Worm (Caenorhabditis elegans) whole organism, young adult: Measurements from ENCODE around the gene srt-56.

Experiments
- F37B4.10 ChIP-seq: fragments of 200-800 bp; sonication (Bioruptor generic); IDR thresholded peaks from 2 replicates; pipeline ENCODE4 v1.3.6; 2022; ENCODE audit warnings: missing genetic modification characterization, missing compliant biosample characterization
- F57A8.1 ChIP-seq: fragments of 200-800 bp; sonication (Bioruptor generic); optimal IDR thresholded peaks from 2 replicates; lab custom pipeline; 2018; ENCODE audit warnings: mild to moderate bottlenecking, missing genetic modification characterization, moderate library complexity, missing compliant biosample characterization
- T07F8.4 ChIP-seq: sonication (generic microtip); optimal IDR thresholded peaks from 2 replicates; lab custom pipeline; 2016; ENCODE audit warnings: mild to moderate bottlenecking, missing genetic modification characterization, moderate library complexity, missing compliant biosample characterization
- Y53F4B.3 ChIP-seq: fragments of 200-800 bp; sonication (Bioruptor generic); IDR thresholded peaks from 2 replicates; pipeline ENCODE4 v1.3.6; 2022; ENCODE audit warnings: missing genetic modification reagents, missing genetic modification characterization, missing compliant biosample characterization
- Y53G8AR.9 ChIP-seq: fragments of 200-800 bp; sonication (Bioruptor generic); conservative IDR thresholded peaks from 2 replicates; pipeline ENCODE4 v1.3.6; 2022; ENCODE audit warnings: missing genetic modification reagents, missing genetic modification characterization, missing compliant biosample characterization
- Y56A3A.18 ChIP-seq: fragments of 200-800 bp; sonication (Bioruptor generic); IDR thresholded peaks from 2 replicates; pipeline ENCODE4 v1.3.6; 2022; ENCODE audit warnings: missing genetic modification reagents, missing genetic modification characterization, missing compliant biosample characterization
- ama-1 ChIP-seq, 3 experiments: fragments of 150-350 bp in 1 of 3; sonication (generic microtip) in 2 of 3; optimal IDR thresholded peaks; 2 replicates each; lab custom pipeline; 2014 to 2018; ENCODE audit warnings: missing biosample characterization in 2 of 3, missing genetic modification characterization in 2 of 3, missing genetic modification reagents in 2 of 3
- aptf-2 ChIP-seq: fragments of 200-800 bp; sonication (Bioruptor generic); conservative IDR thresholded peaks from 2 replicates; pipeline ENCODE4 v1.3.6; 2022; ENCODE audit warnings: missing genetic modification reagents, missing genetic modification characterization, missing compliant biosample characterization
- bed-1 ChIP-seq: fragments of 200-800 bp; sonication (Bioruptor generic); IDR thresholded peaks from 2 replicates; pipeline ENCODE4 v1.3.6; 2022; ENCODE audit warnings: missing genetic modification reagents, missing genetic modification characterization, missing compliant biosample characterization
- bed-2 ChIP-seq: fragments of 200-800 bp; sonication (Bioruptor generic); IDR thresholded peaks from 2 replicates; pipeline ENCODE4 v1.3.6; 2022; ENCODE audit warnings: missing genetic modification reagents, missing genetic modification characterization, missing compliant biosample characterization
- ccch-3 ChIP-seq: fragments of 200-800 bp; sonication (Bioruptor generic); optimal IDR thresholded peaks from 2 replicates; lab custom pipeline; 2018; ENCODE audit warnings: mild to moderate bottlenecking, missing genetic modification characterization, missing compliant biosample characterization
- ceh-79 ChIP-seq: sonication (generic microtip); optimal IDR thresholded peaks from 2 replicates; lab custom pipeline; 2017; ENCODE audit warnings: mild to moderate bottlenecking, missing genetic modification characterization, missing compliant biosample characterization
- die-1 ChIP-seq: sonication (generic microtip); optimal IDR thresholded peaks from 2 replicates; lab custom pipeline; 2016; ENCODE audit warnings: missing genotype, mild to moderate bottlenecking, missing genetic modification characterization, missing compliant biosample characterization
- dpff-1 ChIP-seq: sonication (generic microtip); optimal IDR thresholded peaks from 2 replicates; lab custom pipeline; 2017; ENCODE audit warnings: mild to moderate bottlenecking, missing genetic modification characterization, missing compliant biosample characterization
- egl-44 ChIP-seq: fragments of 200-800 bp; sonication (Bioruptor generic); IDR thresholded peaks from 2 replicates; pipeline ENCODE4 v1.3.6; 2022; ENCODE audit warnings: missing genetic modification reagents, missing genetic modification characterization, missing compliant biosample characterization
- ekl-4 ChIP-seq: fragments of 200-800 bp; sonication (Bioruptor generic); IDR thresholded peaks from 2 replicates; pipeline ENCODE4 v1.3.6; 2022; ENCODE audit warnings: missing genetic modification reagents, missing genetic modification characterization, missing compliant biosample characterization
- hlh-26 ChIP-seq: fragments of 200-800 bp; sonication (Bioruptor generic); conservative IDR thresholded peaks from 2 replicates; pipeline ENCODE4 v1.3.6; 2022; ENCODE audit warnings: missing genetic modification reagents, missing genetic modification characterization, missing compliant biosample characterization
- lag-1 ChIP-seq: fragments of 200-800 bp; sonication (Bioruptor generic); IDR thresholded peaks from 2 replicates; pipeline ENCODE4 v1.3.6; 2022; ENCODE audit warnings: missing genetic modification reagents, missing genetic modification characterization, missing compliant biosample characterization
- lin-26 ChIP-seq: fragments of 200-800 bp; sonication (Bioruptor generic); IDR thresholded peaks from 2 replicates; pipeline ENCODE4 v1.3.6; 2022; ENCODE audit warnings: missing genetic modification reagents, missing genetic modification characterization, missing compliant biosample characterization
- lin-35 ChIP-seq, 3 experiments: fragments of 150-350 bp in 2 of 3; sonication (generic microtip) in 1 of 3; optimal IDR thresholded peaks; 2 replicates each; lab custom pipeline; 2014 to 2018; ENCODE audit warnings: missing biosample characterization in 3 of 3, missing genetic modification characterization in 3 of 3, missing genetic modification reagents in 3 of 3
- lir-1 ChIP-seq: fragments of 200-800 bp; sonication (Bioruptor generic); conservative IDR thresholded peaks from 2 replicates; pipeline ENCODE4 v1.3.6; 2022; ENCODE audit warnings: missing genetic modification reagents, missing genetic modification characterization, missing compliant biosample characterization
- madf-10 ChIP-seq: sonication (generic microtip); optimal IDR thresholded peaks from 2 replicates; lab custom pipeline; 2016; ENCODE audit warnings: mild to moderate bottlenecking, missing genetic modification characterization, missing compliant biosample characterization
- madf-3 ChIP-seq: fragments of 200-800 bp; sonication (Bioruptor generic); IDR thresholded peaks from 2 replicates; pipeline ENCODE4 v1.3.6; 2022; ENCODE audit warnings: missing genetic modification reagents, missing genetic modification characterization, missing compliant biosample characterization
- mel-28 ChIP-seq: sonication (generic microtip); optimal IDR thresholded peaks from 2 replicates; lab custom pipeline; 2016; ENCODE audit warnings: borderline replicate concordance, mild to moderate bottlenecking, missing genetic modification characterization, missing compliant biosample characterization
- nhr-179 ChIP-seq: sonication (generic microtip); optimal IDR thresholded peaks from 2 replicates; lab custom pipeline; 2016; ENCODE audit warnings: mild to moderate bottlenecking, missing genetic modification characterization, missing compliant biosample characterization
- nhr-27 ChIP-seq: fragments of 200-800 bp; sonication (Bioruptor generic); optimal IDR thresholded peaks from 2 replicates; lab custom pipeline; 2018; ENCODE audit warnings: mild to moderate bottlenecking, missing genetic modification characterization, moderate library complexity, missing compliant biosample characterization
- nhr-80 ChIP-seq: sonication (generic microtip); optimal IDR thresholded peaks from 2 replicates; lab custom pipeline; 2016; ENCODE audit warnings: missing genetic modification characterization, missing compliant biosample characterization
- pbrm-1 ChIP-seq: fragments of 200-800 bp; sonication (Bioruptor generic); IDR thresholded peaks from 2 replicates; pipeline ENCODE4 v1.3.6; 2022; ENCODE audit warnings: missing genetic modification reagents, missing genetic modification characterization, missing compliant biosample characterization
- rec-8 ChIP-seq, 2 experiments: sonication (generic microtip); optimal IDR thresholded peaks; 2 replicates each; lab custom pipeline; 2016; ENCODE audit warnings: mild to moderate bottlenecking in 2 of 2, missing genetic modification characterization in 2 of 2, missing genetic modification reagents in 2 of 2, missing genotype in 2 of 2, missing biosample characterization in 1 of 2, missing compliant biosample characterization in 1 of 2, moderate library complexity in 1 of 2
- repo-1 ChIP-seq: sonication (generic microtip); optimal IDR thresholded peaks from 2 replicates; lab custom pipeline; 2017; ENCODE audit warnings: mild to moderate bottlenecking, missing genetic modification characterization, missing compliant biosample characterization
- rpc-1 ChIP-seq, 2 experiments: fragments of 150-350 bp in 1 of 2; sonication (generic microtip) in 1 of 2; optimal IDR thresholded peaks; 2 replicates each; lab custom pipeline; 2014 to 2018; ENCODE audit warnings: missing biosample characterization in 1 of 2, missing genetic modification characterization in 1 of 2, missing genetic modification reagents in 1 of 2, missing genotype in 1 of 2
- sea-2 ChIP-seq: fragments of 200-800 bp; sonication (Bioruptor generic); IDR thresholded peaks from 2 replicates; pipeline ENCODE4 v1.3.6; 2022; ENCODE audit warnings: missing genetic modification characterization, missing compliant biosample characterization
- snpc-1.3 ChIP-seq: sonication (generic microtip); optimal IDR thresholded peaks from 2 replicates; lab custom pipeline; 2017; ENCODE audit warnings: missing genetic modification characterization, mild to moderate bottlenecking, missing compliant biosample characterization, antibody characterized with exemption, moderate library complexity, missing genotype, missing genetic modification reagents; ENCODE audit not compliant: insufficient read depth
- snpc-4 ChIP-seq, 5 experiments: fragments of 150-350 bp in 1 of 5; sonication (generic microtip) in 4 of 5; optimal IDR thresholded peaks; 2 replicates each; lab custom pipeline; 2014 to 2018; ENCODE audit warnings: missing genetic modification characterization in 5 of 5, missing biosample characterization in 3 of 5, antibody characterized with exemption in 2 of 5, mild to moderate bottlenecking in 2 of 5, missing compliant biosample characterization in 2 of 5, missing genotype in 2 of 5, moderate library complexity in 2 of 5, missing genetic modification reagents in 1 of 5
- tbp1 ChIP-seq: fragments of 200-800 bp; sonication (Bioruptor generic); optimal IDR thresholded peaks from 2 replicates; lab custom pipeline; 2018; ENCODE audit warnings: mild to moderate bottlenecking, missing genetic modification characterization, missing compliant biosample characterization
- tlf-1 ChIP-seq: fragments of 200-800 bp; sonication (Bioruptor generic); optimal IDR thresholded peaks from 2 replicates; lab custom pipeline; 2018; ENCODE audit warnings: mild to moderate bottlenecking, missing genetic modification characterization, missing compliant biosample characterization
- xnd-1 ChIP-seq: sonication (generic microtip); optimal IDR thresholded peaks from 2 replicates; lab custom pipeline; 2016; ENCODE audit warnings: missing genotype, missing genetic modification reagents, missing genetic modification characterization, missing compliant biosample characterization
- zfh-2 ChIP-seq: fragments of 200-800 bp; sonication (Bioruptor generic); conservative IDR thresholded peaks from 2 replicates; pipeline ENCODE4 v1.3.6; 2022; ENCODE audit warnings: missing genetic modification reagents, missing genetic modification characterization, missing compliant biosample characterization
- ztf-18 ChIP-seq: sonication (generic microtip); optimal IDR thresholded peaks from 2 replicates; lab custom pipeline; 2016; ENCODE audit warnings: missing genotype, mild to moderate bottlenecking, missing genetic modification characterization, missing compliant biosample characterization
- ztf-6 ChIP-seq: fragments of 200-800 bp; sonication (Bioruptor generic); IDR thresholded peaks from 2 replicates; pipeline ENCODE4 v1.3.6; 2022; ENCODE audit warnings: missing genetic modification reagents, missing genetic modification characterization, missing compliant biosample characterization

Gene srt-56

DNA sequence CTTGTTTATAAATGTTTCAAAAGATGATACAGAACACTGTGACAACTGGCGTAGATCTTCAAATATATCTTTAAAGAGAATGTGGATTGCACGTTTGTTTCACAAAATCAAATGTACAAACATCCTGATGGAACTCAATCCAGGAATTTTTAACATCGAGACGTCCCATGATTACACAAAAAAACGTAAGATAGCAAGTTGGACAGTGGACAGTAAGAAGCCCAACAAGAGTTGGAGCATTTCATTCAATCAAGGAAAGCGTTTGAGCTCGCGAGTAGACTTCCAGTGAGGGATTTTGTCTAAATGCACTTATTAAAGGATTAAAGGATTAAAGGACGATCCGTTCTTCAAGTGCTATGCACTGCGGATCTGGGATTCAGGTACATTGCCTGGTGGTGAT lies 37.6 kb upstream of the srt-56 start, which contains the start of gene C36C5.12:
Gene C36C5.12, minus strand, starts transcription at position 101 of the 400 bp plus-strand sequence.
- TF ChIP-seq nhr-27 (tag; lab: Kevin White, UChicago) (no peak), ceh-79 (tag; lab: Kevin White, UChicago) (no peak), xnd-1 (tag; lab: Kevin White, UChicago) (no peak), ccch-3 (GFP tag; lab: Kevin White, UChicago) (no peak), aptf-2 (GFP tag; lab: Robert Waterston, UW) (no peak), bed-2 (no peak), nhr-179 (tag; lab: Kevin White, UChicago) (no peak), Y53G8AR.9 (GFP tag; lab: Robert Waterston, UW) (no peak), bed-1 (GFP tag; lab: Robert Waterston, UW) (no peak), rpc-1 (optimal IDR thresholded peaks at IDR 0.05; lab: Kevin White, UChicago) (no peak), rpc-1 (tag; optimal IDR thresholded peaks at IDR 0.05; lab: Kevin White, UChicago) (no peak), rec-8 (tag; optimal IDR thresholded peaks at IDR 0.05; lab: Kevin White, UChicago) (no peak), tbp1 (GFP tag; lab: Kevin White, UChicago) (no peak), lag-1 (GFP tag; lab: Robert Waterston, UW) (no peak), tlf-1 (GFP tag; lab: Kevin White, UChicago) (no peak), repo-1 (tag; lab: Kevin White, UChicago) (no peak)

DNA sequence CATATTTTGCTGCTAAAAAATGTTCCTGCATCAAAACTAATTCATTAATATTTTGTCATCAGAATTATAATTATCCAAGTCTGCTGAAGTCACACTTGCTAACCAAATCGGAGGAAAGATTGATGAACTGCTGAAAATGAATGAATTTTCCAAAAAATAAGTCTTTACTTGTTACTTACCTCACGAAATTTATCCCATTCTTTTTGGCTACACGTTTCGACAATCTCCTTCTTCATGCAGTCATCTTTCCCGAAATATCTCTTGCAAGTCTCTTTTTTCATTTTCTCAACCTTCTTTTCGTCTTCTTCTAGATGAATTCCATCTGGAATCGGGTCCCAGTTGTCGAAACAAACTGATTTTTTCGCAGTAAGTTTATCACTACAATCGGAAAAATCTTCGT lies 36.7 kb upstream of the srt-56 start:
- no peak for TF ChIP-seq lin-35 (GFP tag; optimal IDR thresholded peaks at IDR 0.05; lab: Kevin White, UChicago)
- TF ChIP-seq snpc-1.3 (tag; lab: Kevin White, UChicago), result no peak
- no peak for TF ChIP-seq ztf-18 (tag; lab: Kevin White, UChicago)
- TF ChIP-seq Y53F4B.3, result no peak
- no peak for TF ChIP-seq madf-3 (GFP tag; lab: Robert Waterston, UW)
- no peak for TF ChIP-seq T07F8.4
- no peak for TF ChIP-seq F37B4.10 (GFP tag; lab: Robert Waterston, UW)
- TF ChIP-seq ama-1 (optimal IDR thresholded peaks at IDR 0.05; lab: Kevin White, UChicago), result no peak
- TF ChIP-seq ama-1 (GFP tag; optimal IDR thresholded peaks at IDR 0.05; lab: Kevin White, UChicago), result no peak
- TF ChIP-seq die-1 (tag; lab: Kevin White, UChicago), result no peak
- no peak for TF ChIP-seq snpc-4 (GFP tag; optimal IDR thresholded peaks at IDR 0.05; lab: Kevin White, UChicago)
- no peak for TF ChIP-seq snpc-4 (tag; optimal IDR thresholded peaks at IDR 0.05; lab: Kevin White, UChicago)
- no peak for TF ChIP-seq sea-2 (GFP tag; lab: Robert Waterston, UW)
- no peak for TF ChIP-seq lir-1 (GFP tag; lab: Robert Waterston, UW)
- no peak for TF ChIP-seq nhr-80 (tag; lab: Kevin White, UChicago)
- no peak for TF ChIP-seq dpff-1 (tag; lab: Kevin White, UChicago)
- no peak for TF ChIP-seq madf-10 (tag; lab: Kevin White, UChicago)

DNA sequence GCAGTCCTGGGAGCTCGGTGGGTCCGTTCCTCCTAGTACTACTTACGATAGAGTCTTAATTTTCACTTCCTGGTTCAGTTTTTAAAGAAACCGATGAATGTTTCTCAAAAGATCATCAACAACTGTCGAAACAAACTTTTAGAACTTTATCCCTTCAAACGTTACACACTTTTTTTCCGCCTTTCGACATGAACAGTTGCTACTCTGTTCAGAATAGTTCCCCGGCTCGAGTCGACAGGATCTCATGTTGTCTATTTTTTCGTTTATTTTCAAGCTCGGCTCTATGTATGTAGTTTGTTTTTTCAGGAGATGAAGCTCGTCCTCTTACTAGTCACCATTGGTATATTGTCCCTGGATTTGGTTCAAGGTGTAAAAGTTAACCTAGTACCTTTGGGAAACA lies 35.1 kb upstream of the srt-56 start, which contains the start of gene exh-1:
Gene exh-1, plus strand, starts transcription at position 301 of the 400 bp plus-strand sequence.
- no peak for TF ChIP-seq ekl-4 (GFP tag; lab: Robert Waterston, UW)
- TF ChIP-seq bed-1 (GFP tag; lab: Robert Waterston, UW), result no peak
- TF ChIP-seq ztf-6, result no peak
- TF ChIP-seq pbrm-1 (GFP tag; lab: Robert Waterston, UW), result no peak
- no peak for TF ChIP-seq mel-28
- no peak for TF ChIP-seq F57A8.1 (GFP tag; lab: Kevin White, UChicago)
- TF ChIP-seq hlh-26 (GFP tag; lab: Robert Waterston, UW), result no peak
- TF ChIP-seq Y53F4B.3, result no peak
- no peak for TF ChIP-seq zfh-2
- no peak for TF ChIP-seq Y56A3A.18 (GFP tag; lab: Robert Waterston, UW)
- TF ChIP-seq egl-44 (GFP tag; lab: Robert Waterston, UW), result no peak
- no peak for TF ChIP-seq lin-26
